Worm (Caenorhabditis elegans): Measurements from ENCODE around the gene glrx-21.

DNA sequence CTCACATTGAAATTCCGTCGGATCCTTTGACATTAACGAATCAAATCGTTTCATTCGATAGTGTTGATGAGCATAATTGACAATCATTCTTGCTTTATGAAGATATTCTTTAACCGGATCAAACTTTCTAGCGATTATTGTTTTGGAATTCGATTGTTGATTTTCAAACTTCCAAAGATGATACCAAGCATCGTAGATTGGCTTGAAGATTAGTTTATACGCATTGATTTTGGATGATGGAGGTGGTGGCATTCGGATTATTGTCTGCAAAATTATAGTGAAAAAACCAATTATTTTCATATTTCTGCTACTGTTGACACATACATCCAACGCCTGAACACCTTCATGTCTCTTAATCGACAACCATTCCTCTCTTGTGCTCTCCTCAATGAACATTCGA is 42.2 kb upstream of the glrx-21 start:
- no peak for TF ChIP-seq unc-86 (tag; optimal IDR thresholded peaks at IDR 0.05)
- no peak for TF ChIP-seq rnt-1 (tag; optimal IDR thresholded peaks at IDR 0.05)

Data from whole organism, late embryonic.